Fruit fly (Drosophila melanogaster) whole organism, embryonic: Measurements from ENCODE around the gene Blos4.

ENCODE experiments used
- ATbp ChIP-seq: fragments of 200-800 bp; sonication (Bioruptor generic); optimal IDR thresholded peaks from 2 replicates; lab custom pipeline; 2017; ENCODE audit warnings: missing biosample characterization, mild to moderate bottlenecking, missing genetic modification characterization, missing genetic modification reagents
- Blimp-1 ChIP-seq: fragments of 200-800 bp; sonication (Bioruptor generic); optimal IDR thresholded peaks from 3 replicates; lab custom pipeline; 2018; ENCODE audit warnings: missing biosample characterization, missing genetic modification characterization, mild to moderate bottlenecking, moderate library complexity, missing genetic modification reagents
- CG10209 ChIP-seq: fragments of 200-800 bp; sonication (Bioruptor generic); optimal IDR thresholded peaks from 3 replicates; lab custom pipeline; 2017; ENCODE audit warnings: missing biosample characterization, mild to moderate bottlenecking, missing genetic modification characterization, missing genetic modification reagents
- CG10321 ChIP-seq: fragments of 200-800 bp; sonication (Bioruptor generic); IDR thresholded peaks from 2 replicates; pipeline ENCODE4 v1.3.6; 2022; ENCODE audit warnings: missing biosample characterization, missing genetic modification characterization
- CG11560 ChIP-seq: fragments of 200-800 bp; sonication (Bioruptor generic); IDR thresholded peaks from 3 replicates; pipeline ENCODE4 v1.3.6; 2022; ENCODE audit warnings: missing biosample characterization, missing genetic modification characterization
- CG14860 ChIP-seq: fragments of 200-800 bp; sonication (Bioruptor generic); IDR thresholded peaks from 3 replicates; pipeline ENCODE4 v1.3.6; 2022; ENCODE audit warnings: missing biosample characterization, missing genetic modification characterization; ENCODE audit not compliant: partially characterized antibody
- CG1647 ChIP-seq: fragments of 200-800 bp; sonication (Bioruptor generic); optimal IDR thresholded peaks from 3 replicates; lab custom pipeline; 2016; ENCODE audit warnings: missing biosample characterization, missing genetic modification characterization
- CG16815 ChIP-seq: fragments of 200-800 bp; sonication (Bioruptor generic); optimal IDR thresholded peaks from 3 replicates; lab custom pipeline; 2017; ENCODE audit warnings: missing biosample characterization, mild to moderate bottlenecking, missing genetic modification characterization
- CG1792 ChIP-seq: fragments of 200-800 bp; sonication (Bioruptor generic); optimal IDR thresholded peaks from 2 replicates; lab custom pipeline; 2016; ENCODE audit warnings: missing biosample characterization, missing genetic modification characterization
- CG18262 ChIP-seq: fragments of 200-800 bp; optimal IDR thresholded peaks from 3 replicates; lab custom pipeline; 2019; ENCODE audit warnings: missing biosample characterization, mild to moderate bottlenecking, missing genetic modification characterization, moderate library complexity
- CG18599 ChIP-seq: fragments of 200-800 bp; sonication (Bioruptor generic); optimal IDR thresholded peaks from 3 replicates; lab custom pipeline; 2017; ENCODE audit warnings: missing biosample characterization, missing genetic modification characterization, mild to moderate bottlenecking, moderate library complexity, missing genetic modification reagents
- CG2875 ChIP-seq: fragments of 200-800 bp; sonication (Bioruptor generic); optimal IDR thresholded peaks from 2 replicates; lab custom pipeline; 2017; ENCODE audit warnings: missing biosample characterization, mild to moderate bottlenecking, missing genetic modification characterization, missing genetic modification reagents
- CG30431 ChIP-seq: fragments of 200-800 bp; sonication (Bioruptor generic); optimal IDR thresholded peaks from 2 replicates; lab custom pipeline; 2017; ENCODE audit warnings: missing biosample characterization, missing genetic modification characterization
- CG31224 ChIP-seq: fragments of 200-800 bp; sonication (Bioruptor generic); IDR thresholded peaks from 2 replicates; pipeline ENCODE4 v1.3.6; 2022; ENCODE audit warnings: missing biosample characterization, missing genetic modification characterization
- CG32767 ChIP-seq: fragments of 200-800 bp; sonication (Bioruptor generic); IDR thresholded peaks from 2 replicates; pipeline ENCODE4 v1.3.6; 2022; ENCODE audit warnings: missing biosample characterization, missing genetic modification characterization
- CG4617 ChIP-seq: fragments of 200-800 bp; sonication (Bioruptor generic); optimal IDR thresholded peaks from 3 replicates; lab custom pipeline; 2016; ENCODE audit warnings: missing biosample characterization, missing genetic modification characterization, borderline replicate concordance
- CG6175 ChIP-seq: fragments of 200-800 bp; sonication (Bioruptor generic); IDR thresholded peaks from 3 replicates; pipeline ENCODE4 v1.3.6; 2022; ENCODE audit warnings: missing biosample characterization, missing genetic modification characterization
- CG6654 ChIP-seq: fragments of 200-800 bp; sonication (Bioruptor generic); optimal IDR thresholded peaks from 2 replicates; lab custom pipeline; 2017; ENCODE audit warnings: missing biosample characterization, mild to moderate bottlenecking, missing genetic modification characterization
- Chrac-16 ChIP-seq: fragments of 200-800 bp; sonication (Bioruptor generic); optimal IDR thresholded peaks from 3 replicates; lab custom pipeline; 2016; ENCODE audit warnings: missing biosample characterization, missing genetic modification characterization
- CkIIα-i1 ChIP-seq: fragments of 200-800 bp; sonication (Bioruptor generic); IDR thresholded peaks from 2 replicates; pipeline ENCODE4 v1.3.6; 2022; ENCODE audit warnings: missing biosample characterization, missing genetic modification characterization
- Doc2 ChIP-seq: fragments of 200-800 bp; sonication (Bioruptor generic); IDR thresholded peaks from 2 replicates; pipeline ENCODE4 v1.3.6; 2022; ENCODE audit warnings: missing biosample characterization, missing genetic modification characterization
- Drgx ChIP-seq: fragments of 200-800 bp; sonication (Bioruptor generic); IDR thresholded peaks from 2 replicates; pipeline ENCODE4 v1.3.6; 2022; ENCODE audit warnings: missing biosample characterization, missing genetic modification characterization
- HLHmδ ChIP-seq: fragments of 200-800 bp; sonication (Bioruptor generic); optimal IDR thresholded peaks from 2 replicates; lab custom pipeline; 2018; ENCODE audit warnings: missing biosample characterization, mild to moderate bottlenecking, missing genetic modification characterization, moderate library complexity
- Hey ChIP-seq: fragments of 200-800 bp; sonication (Bioruptor generic); optimal IDR thresholded peaks from 3 replicates; lab custom pipeline; 2018; ENCODE audit warnings: missing biosample characterization, mild to moderate bottlenecking, missing genetic modification characterization
- HmgZ ChIP-seq: fragments of 200-800 bp; sonication (Bioruptor generic); optimal IDR thresholded peaks from 2 replicates; lab custom pipeline; 2018; ENCODE audit warnings: missing biosample characterization, mild to moderate bottlenecking, missing genetic modification characterization
- Hr78 ChIP-seq, 2 experiments: fragments of 200-800 bp in 1 of 2; fragments of >200 bp in 1 of 2; sonication (Bioruptor generic) in 1 of 2; optimal IDR thresholded peaks; 2 replicates each; lab custom pipeline; 2017 to 2019; ENCODE audit warnings: missing biosample characterization in 2 of 2, missing genetic modification characterization in 2 of 2, mild to moderate bottlenecking in 1 of 2, moderate library complexity in 1 of 2
- MBD-R2 ChIP-seq: fragments of 200-800 bp; sonication (Bioruptor generic); IDR thresholded peaks from 2 replicates; pipeline ENCODE4 v1.3.6; 2022; ENCODE audit warnings: missing biosample characterization, missing genetic modification characterization
- Mrtf ChIP-seq: fragments of 200-800 bp; sonication (Bioruptor generic); IDR thresholded peaks from 3 replicates; pipeline ENCODE4 v1.3.6; 2022; ENCODE audit warnings: missing biosample characterization, missing genetic modification characterization
- NK7.1 ChIP-seq: fragments of 200-800 bp; sonication (Bioruptor generic); optimal IDR thresholded peaks from 3 replicates; lab custom pipeline; 2016; ENCODE audit warnings: missing biosample characterization, missing genetic modification characterization
- az2 ChIP-seq: fragments of 200-800 bp; sonication (Bioruptor generic); optimal IDR thresholded peaks from 3 replicates; lab custom pipeline; 2016; ENCODE audit warnings: missing biosample characterization, missing genetic modification characterization
- bab2 ChIP-seq: fragments of 200-800 bp; sonication (Bioruptor generic); optimal IDR thresholded peaks from 2 replicates; lab custom pipeline; 2016; ENCODE audit warnings: missing biosample characterization, missing genetic modification characterization
- bsh ChIP-seq, 2 experiments: fragments of 200-800 bp; sonication (Bioruptor generic); optimal IDR thresholded peaks; 2 replicates each; lab custom pipeline; 2017 to 2018; ENCODE audit warnings: mild to moderate bottlenecking in 2 of 2, missing biosample characterization in 2 of 2, missing genetic modification characterization in 2 of 2, moderate library complexity in 1 of 2
- cg ChIP-seq: fragments of 200-800 bp; sonication (Bioruptor generic); optimal IDR thresholded peaks from 3 replicates; lab custom pipeline; 2019; ENCODE audit warnings: missing biosample characterization, mild to moderate bottlenecking, missing genetic modification characterization, moderate library complexity
- dati ChIP-seq: fragments of 200-800 bp; sonication (Bioruptor generic); IDR thresholded peaks from 2 replicates; pipeline ENCODE4 v1.3.6; 2022; ENCODE audit warnings: missing biosample characterization, missing genetic modification characterization
- fd64A ChIP-seq: fragments of 200-800 bp; sonication (Bioruptor generic); optimal IDR thresholded peaks from 3 replicates; lab custom pipeline; 2018; ENCODE audit warnings: missing biosample characterization, mild to moderate bottlenecking, missing genetic modification characterization
- fu2 ChIP-seq: fragments of 200-800 bp; sonication (Bioruptor generic); optimal IDR thresholded peaks from 2 replicates; lab custom pipeline; 2016; ENCODE audit warnings: missing biosample characterization, missing genetic modification characterization
- grn ChIP-seq: fragments of 200-800 bp; sonication (Bioruptor generic); optimal IDR thresholded peaks from 3 replicates; lab custom pipeline; 2017; ENCODE audit warnings: missing biosample characterization, missing genetic modification characterization
- hth ChIP-seq: fragments of >200 bp; optimal IDR thresholded peaks from 2 replicates; lab custom pipeline; 2017; ENCODE audit warnings: inconsistent platforms
- insv ChIP-seq, 2 experiments: fragments of 200-800 bp; sonication (Bioruptor generic); optimal IDR thresholded peaks; 3 replicates each; lab custom pipeline; 2016 to 2018; ENCODE audit warnings: missing biosample characterization in 2 of 2, missing genetic modification characterization in 2 of 2
- nau ChIP-seq: fragments of 200-800 bp; sonication (Bioruptor generic); optimal IDR thresholded peaks from 3 replicates; lab custom pipeline; 2017; ENCODE audit warnings: missing biosample characterization, mild to moderate bottlenecking, missing genetic modification characterization, missing genetic modification reagents
- nerfin-1 ChIP-seq: fragments of 200-800 bp; sonication (Bioruptor generic); optimal IDR thresholded peaks from 3 replicates; lab custom pipeline; 2019; ENCODE audit warnings: missing biosample characterization, mild to moderate bottlenecking, missing genetic modification characterization, moderate library complexity
- p53 ChIP-seq: fragments of 200-800 bp; sonication (Bioruptor generic); optimal IDR thresholded peaks from 2 replicates; lab custom pipeline; 2016; ENCODE audit warnings: missing biosample characterization, missing genetic modification characterization
- prd ChIP-seq, 3 experiments: fragments of >200 bp in 2 of 3; fragments of 200-800 bp in 1 of 3; sonication (Bioruptor generic) in 1 of 3; optimal IDR thresholded peaks in 2 of 3; IDR thresholded peaks in 1 of 3; 2 replicates in 2 of 3; 3 replicates in 1 of 3; pipeline versions ENCODE4 v1.3.6 to Lab custom; 2017 to 2022; ENCODE audit warnings: missing biosample characterization in 1 of 3, missing genetic modification characterization in 1 of 3
- sc ChIP-seq, 3 experiments: fragments of >200 bp in 2 of 3; fragments of 200-800 bp in 1 of 3; sonication (Bioruptor generic) in 1 of 3; optimal IDR thresholded peaks; 2 replicates in 2 of 3; 3 replicates in 1 of 3; lab custom pipeline; 2017; ENCODE audit warnings: mild to moderate bottlenecking in 1 of 3, missing biosample characterization in 1 of 3, missing genetic modification characterization in 1 of 3, missing genetic modification reagents in 1 of 3
- sqz ChIP-seq: fragments of 200-800 bp; sonication (Bioruptor generic); optimal IDR thresholded peaks from 3 replicates; lab custom pipeline; 2018; ENCODE audit warnings: missing biosample characterization, mild to moderate bottlenecking, missing genetic modification characterization
- sr ChIP-seq: fragments of 200-800 bp; sonication (Bioruptor generic); IDR thresholded peaks from 3 replicates; pipeline ENCODE4 v1.3.6; 2022; ENCODE audit warnings: missing biosample characterization, missing genetic modification characterization
- stwl ChIP-seq: fragments of 200-800 bp; sonication (Bioruptor generic); optimal IDR thresholded peaks from 3 replicates; lab custom pipeline; 2018; ENCODE audit warnings: missing biosample characterization, mild to moderate bottlenecking, missing genetic modification characterization, moderate library complexity
- toy ChIP-seq: fragments of 200-800 bp; sonication (Bioruptor generic); IDR thresholded peaks from 2 replicates; pipeline ENCODE4 v1.3.6; 2022; ENCODE audit warnings: missing biosample characterization, missing genetic modification characterization
- usp ChIP-seq: fragments of >200 bp; optimal IDR thresholded peaks from 2 replicates; lab custom pipeline; 2017; ENCODE audit warnings: missing biosample characterization, missing genetic modification characterization
- zfh2 ChIP-seq: fragments of 200-800 bp; sonication (Bioruptor generic); optimal IDR thresholded peaks from 2 replicates; lab custom pipeline; 2016; ENCODE audit warnings: missing biosample characterization, missing genetic modification characterization

The Blos4 gene

dm6 chr3L:10856534-10857030 is 22.3 kb upstream of the Blos4 start (continued):
- TF ChIP-seq bab2 (no peak), sr (peak; percentile 60; the same call in 2 of the 3 replicates), p53 (GFP tag; lab: Kevin White, UChicago) (peak; percentile 54), Blimp-1 (GFP tag; lab: Kevin White, UChicago) (peak; percentile 18), CG18262 (tag; lab: Kevin White, UChicago) (peak; percentile 3), Mrtf (GFP tag; lab: Robert Waterston, UW) (no peak), zfh2 (GFP tag; lab: Kevin White, UChicago) (no peak), HmgZ (peak; percentile 84), Hey (tag; lab: Kevin White, UChicago) (peak; percentile 73), MBD-R2 (peak; percentile 34; the same call in 1 of the 2 replicates), fd64A (peak; percentile 18), sc (optimal IDR thresholded peaks at IDR 0.05; lab: Kevin White, UChicago) (no peak), sc (GFP tag; optimal IDR thresholded peaks at IDR 0.05; lab: Kevin White, UChicago) (no peak), CkIIα-i1 (no peak), Hr78 (GFP tag; optimal IDR thresholded peaks at IDR 0.05; lab: Kevin White, UChicago) (peak in 1 of 2 experiments; percentile 72), Chrac-16 (GFP tag; lab: Kevin White, UChicago) (no peak), CG10321 (GFP tag; lab: Robert Waterston, UW) (peak; percentile 95), CG6654 (GFP tag; lab: Kevin White, UChicago) (no peak), az2 (GFP tag; lab: Kevin White, UChicago) (no peak), CG32767 (peak; percentile 79; the same call in 1 of the 2 replicates), usp (no peak), NK7.1 (GFP tag; lab: Kevin White, UChicago) (no peak), CG4617 (GFP tag; lab: Kevin White, UChicago) (no peak), CG6175 (GFP tag; lab: Robert Waterston, UW) (no peak), CG2875 (no peak), HLHmδ (GFP tag; lab: Kevin White, UChicago) (no peak), cg (GFP tag; lab: Kevin White, UChicago) (peak; percentile 95), CG16815 (GFP tag; lab: Kevin White, UChicago) (no peak), nerfin-1 (peak; percentile 80), toy (GFP tag; lab: Robert Waterston, UW) (no peak), CG18599 (peak; percentile 70), CG14860 (GFP tag; lab: Robert Waterston, UW) (no peak), Doc2 (GFP tag; lab: Robert Waterston, UW) (no peak), nau (GFP tag; lab: Kevin White, UChicago) (peak; percentile 61), sqz (GFP tag; lab: Kevin White, UChicago) (peak; percentile 64), ATbp (GFP tag; lab: Kevin White, UChicago) (peak; percentile 54), dati (no peak), CG1647 (GFP tag; lab: Kevin White, UChicago) (no peak), fu2 (GFP tag; lab: Kevin White, UChicago) (no peak), CG31224 (no peak), grn (GFP tag; lab: Kevin White, UChicago) (peak; percentile 100), bsh (GFP tag; optimal IDR thresholded peaks at IDR 0.05; lab: Kevin White, UChicago) (no peak), hth (lab: Kevin White, UChicago) (no peak), prd (optimal IDR thresholded peaks at IDR 0.05; lab: Kevin White, UChicago) (no peak), prd (GFP tag; IDR thresholded peaks at IDR 0.05; lab: Robert Waterston, UW) (no peak), stwl (peak; percentile 39), insv (GFP tag; optimal IDR thresholded peaks at IDR 0.05; lab: Kevin White, UChicago) (no peak), Drgx (GFP tag; lab: Robert Waterston, UW) (peak; percentile 67), CG1792 (GFP tag; lab: Kevin White, UChicago) (peak; percentile 48), CG30431 (no peak), CG11560 (tag; lab: Robert Waterston, UW) (no peak), CG10209 (GFP tag; lab: Kevin White, UChicago) (no peak)
